Worm (Caenorhabditis elegans) whole organism, young adult: ENCODE data around the gene T01H3.3.
A peak's percentile ranks its signal among the peaks of the same experiment; 100 is the strongest.

Experiments
- B0261.1 ChIP-seq: sonication (generic microtip); optimal IDR thresholded peaks from 2 replicates; lab custom pipeline; 2016; ENCODE audit warnings: mild to moderate bottlenecking, missing genetic modification characterization, moderate library complexity, missing compliant biosample characterization
- D2030.7 ChIP-seq: fragments of 200-800 bp; sonication (Bioruptor generic); IDR thresholded peaks from 2 replicates; pipeline ENCODE4 v1.3.6; 2022; ENCODE audit warnings: missing genetic modification reagents, missing genetic modification characterization, missing compliant biosample characterization
- F55B11.4 ChIP-seq: sonication (generic microtip); optimal IDR thresholded peaks from 2 replicates; lab custom pipeline; 2016; ENCODE audit warnings: missing compliant biosample characterization, missing genetic modification characterization, borderline replicate concordance; ENCODE audit not compliant: insufficient read depth
- F57A8.1 ChIP-seq: fragments of 200-800 bp; sonication (Bioruptor generic); optimal IDR thresholded peaks from 2 replicates; lab custom pipeline; 2018; ENCODE audit warnings: mild to moderate bottlenecking, missing genetic modification characterization, moderate library complexity, missing compliant biosample characterization
- Y79H2A.3 ChIP-seq: fragments of 200-800 bp; sonication (Bioruptor generic); conservative IDR thresholded peaks from 2 replicates; pipeline ENCODE4 v1.3.6; 2022; ENCODE audit warnings: missing genetic modification reagents, missing genetic modification characterization, missing compliant biosample characterization
- akir-1 ChIP-seq: fragments of 200-800 bp; sonication (Bioruptor generic); optimal IDR thresholded peaks from 2 replicates; lab custom pipeline; 2018; ENCODE audit warnings: mild to moderate bottlenecking, missing genetic modification characterization, moderate library complexity, missing compliant biosample characterization
- attf-5 ChIP-seq: fragments of 200-800 bp; sonication (Bioruptor generic); optimal IDR thresholded peaks from 2 replicates; lab custom pipeline; 2018; ENCODE audit warnings: mild to moderate bottlenecking, missing genetic modification characterization, missing compliant biosample characterization
- ceh-91 ChIP-seq: fragments of 200-800 bp; sonication (Bioruptor generic); IDR thresholded peaks from 2 replicates; pipeline ENCODE4 v1.3.6; 2022; ENCODE audit warnings: missing genetic modification reagents, missing genetic modification characterization, missing compliant biosample characterization
- die-1 ChIP-seq: sonication (generic microtip); optimal IDR thresholded peaks from 2 replicates; lab custom pipeline; 2016; ENCODE audit warnings: missing genotype, mild to moderate bottlenecking, missing genetic modification characterization, missing compliant biosample characterization
- dox-1 ChIP-seq: fragments of 200-800 bp; sonication (Bioruptor generic); IDR thresholded peaks from 2 replicates; pipeline ENCODE4 v1.3.6; 2022; ENCODE audit warnings: missing genetic modification reagents, missing genetic modification characterization, missing compliant biosample characterization
- dpff-1 ChIP-seq: sonication (generic microtip); optimal IDR thresholded peaks from 2 replicates; lab custom pipeline; 2017; ENCODE audit warnings: mild to moderate bottlenecking, missing genetic modification characterization, missing compliant biosample characterization
- dpl-1 ChIP-seq: fragments of 150-350 bp; optimal IDR thresholded peaks from 2 replicates; lab custom pipeline; 2014; ENCODE audit warnings: missing biosample characterization, missing genetic modification reagents, missing genetic modification characterization
- efl-1 ChIP-seq: fragments of 150-350 bp; optimal IDR thresholded peaks from 2 replicates; lab custom pipeline; 2014; ENCODE audit warnings: missing biosample characterization, missing genetic modification reagents, missing genetic modification characterization
- egl-18 ChIP-seq: fragments of 200-800 bp; sonication (Bioruptor generic); IDR thresholded peaks from 2 replicates; pipeline ENCODE4 v1.3.6; 2022; ENCODE audit warnings: missing genetic modification reagents, missing genetic modification characterization, missing compliant biosample characterization
- egl-44 ChIP-seq: fragments of 200-800 bp; sonication (Bioruptor generic); IDR thresholded peaks from 2 replicates; pipeline ENCODE4 v1.3.6; 2022; ENCODE audit warnings: missing genetic modification reagents, missing genetic modification characterization, missing compliant biosample characterization
- gei-17 ChIP-seq: fragments of 200-800 bp; sonication (Bioruptor generic); optimal IDR thresholded peaks from 2 replicates; lab custom pipeline; 2018; ENCODE audit warnings: mild to moderate bottlenecking, missing genetic modification characterization, missing compliant biosample characterization
- hmg-20 ChIP-seq: fragments of 200-800 bp; sonication (Bioruptor generic); IDR thresholded peaks from 2 replicates; pipeline ENCODE4 v1.3.6; 2022; ENCODE audit warnings: missing genetic modification reagents, missing genetic modification characterization, missing compliant biosample characterization
- hrde-1 ChIP-seq: sonication (generic microtip); optimal IDR thresholded peaks from 2 replicates; lab custom pipeline; 2016; ENCODE audit warnings: missing genetic modification characterization, mild to moderate bottlenecking, missing compliant biosample characterization, moderate library complexity, missing genotype, missing genetic modification reagents, borderline replicate concordance
- hsf-1 ChIP-seq: fragments of 200-800 bp; sonication (Bioruptor generic); IDR thresholded peaks from 2 replicates; pipeline ENCODE4 v1.3.6; 2022; ENCODE audit warnings: missing genetic modification reagents, missing genetic modification characterization, missing compliant biosample characterization
- lag-1 ChIP-seq: fragments of 200-800 bp; sonication (Bioruptor generic); IDR thresholded peaks from 2 replicates; pipeline ENCODE4 v1.3.6; 2022; ENCODE audit warnings: missing genetic modification reagents, missing genetic modification characterization, missing compliant biosample characterization
- lin-35 ChIP-seq, 3 experiments: fragments of 150-350 bp in 2 of 3; sonication (generic microtip) in 1 of 3; optimal IDR thresholded peaks; 2 replicates each; lab custom pipeline; 2014 to 2018; ENCODE audit warnings: missing biosample characterization in 3 of 3, missing genetic modification characterization in 3 of 3, missing genetic modification reagents in 3 of 3
- lin-40 ChIP-seq: sonication (generic microtip); optimal IDR thresholded peaks from 2 replicates; lab custom pipeline; 2016; ENCODE audit warnings: missing genetic modification characterization, mild to moderate bottlenecking, missing compliant biosample characterization, missing genotype, missing genetic modification reagents
- lin-54 ChIP-seq: fragments of 200-800 bp; sonication (Bioruptor generic); optimal IDR thresholded peaks from 2 replicates; lab custom pipeline; 2018; ENCODE audit warnings: mild to moderate bottlenecking, missing genetic modification characterization, missing compliant biosample characterization
- lsl-1 ChIP-seq: fragments of 200-800 bp; sonication (Bioruptor generic); optimal IDR thresholded peaks from 2 replicates; lab custom pipeline; 2018; ENCODE audit warnings: mild to moderate bottlenecking, missing genetic modification characterization, moderate library complexity, missing compliant biosample characterization
- madf-3 ChIP-seq: fragments of 200-800 bp; sonication (Bioruptor generic); IDR thresholded peaks from 2 replicates; pipeline ENCODE4 v1.3.6; 2022; ENCODE audit warnings: missing genetic modification reagents, missing genetic modification characterization, missing compliant biosample characterization
- madf-6 ChIP-seq: fragments of 200-800 bp; sonication (Bioruptor generic); IDR thresholded peaks from 2 replicates; pipeline ENCODE4 v1.3.6; 2022; ENCODE audit warnings: missing genetic modification reagents, missing genetic modification characterization, missing compliant biosample characterization
- madf-8 ChIP-seq: fragments of 200-800 bp; sonication (Bioruptor generic); conservative IDR thresholded peaks from 2 replicates; pipeline ENCODE4 v1.3.6; 2022; ENCODE audit warnings: missing genetic modification reagents, missing genetic modification characterization, missing compliant biosample characterization
- mcd-1 ChIP-seq: fragments of 200-800 bp; sonication (Bioruptor generic); IDR thresholded peaks from 2 replicates; pipeline ENCODE4 v1.3.6; 2022; ENCODE audit warnings: missing genetic modification reagents, missing genetic modification characterization, missing compliant biosample characterization
- mes-4 ChIP-seq: sonication (generic microtip); optimal IDR thresholded peaks from 2 replicates; lab custom pipeline; 2016; ENCODE audit warnings: missing genotype, missing genetic modification characterization, missing compliant biosample characterization
- nfya-1 ChIP-seq: sonication (generic microtip); optimal IDR thresholded peaks from 2 replicates; lab custom pipeline; 2017; ENCODE audit warnings: antibody characterized with exemption, missing compliant biosample characterization, missing genetic modification characterization, borderline replicate concordance; ENCODE audit not compliant: insufficient read depth
- nfya-2 ChIP-seq: fragments of 200-800 bp; sonication (Bioruptor generic); IDR thresholded peaks from 2 replicates; pipeline ENCODE4 v1.3.6; 2022; ENCODE audit warnings: missing genetic modification reagents, missing genetic modification characterization, missing compliant biosample characterization
- nhr-120 ChIP-seq: fragments of 200-800 bp; sonication (Bioruptor generic); IDR thresholded peaks from 2 replicates; pipeline ENCODE4 v1.3.6; 2022; ENCODE audit warnings: missing genetic modification characterization, missing compliant biosample characterization
- nhr-179 ChIP-seq: sonication (generic microtip); optimal IDR thresholded peaks from 2 replicates; lab custom pipeline; 2016; ENCODE audit warnings: mild to moderate bottlenecking, missing genetic modification characterization, missing compliant biosample characterization
- nhr-80 ChIP-seq: sonication (generic microtip); optimal IDR thresholded peaks from 2 replicates; lab custom pipeline; 2016; ENCODE audit warnings: missing genetic modification characterization, missing compliant biosample characterization
- rec-8 ChIP-seq, 2 experiments: sonication (generic microtip); optimal IDR thresholded peaks; 2 replicates each; lab custom pipeline; 2016; ENCODE audit warnings: mild to moderate bottlenecking in 2 of 2, missing genetic modification characterization in 2 of 2, missing genetic modification reagents in 2 of 2, missing genotype in 2 of 2, missing biosample characterization in 1 of 2, missing compliant biosample characterization in 1 of 2, moderate library complexity in 1 of 2
- snpc-1.3 ChIP-seq: sonication (generic microtip); optimal IDR thresholded peaks from 2 replicates; lab custom pipeline; 2017; ENCODE audit warnings: missing genetic modification characterization, mild to moderate bottlenecking, missing compliant biosample characterization, antibody characterized with exemption, moderate library complexity, missing genotype, missing genetic modification reagents; ENCODE audit not compliant: insufficient read depth
- tlf-1 ChIP-seq: fragments of 200-800 bp; sonication (Bioruptor generic); optimal IDR thresholded peaks from 2 replicates; lab custom pipeline; 2018; ENCODE audit warnings: mild to moderate bottlenecking, missing genetic modification characterization, missing compliant biosample characterization
- unc-130 ChIP-seq: sonication (generic microtip); optimal IDR thresholded peaks from 2 replicates; lab custom pipeline; 2016; ENCODE audit warnings: missing genetic modification reagents, missing genetic modification characterization, missing compliant biosample characterization
- unc-62 ChIP-seq: fragments of 150-350 bp; optimal IDR thresholded peaks from 2 replicates; lab custom pipeline; 2014; ENCODE audit warnings: missing biosample characterization, missing genetic modification reagents, missing genetic modification characterization
- zfh-2 ChIP-seq: fragments of 200-800 bp; sonication (Bioruptor generic); conservative IDR thresholded peaks from 2 replicates; pipeline ENCODE4 v1.3.6; 2022; ENCODE audit warnings: missing genetic modification reagents, missing genetic modification characterization, missing compliant biosample characterization
- ztf-22 ChIP-seq: fragments of 200-800 bp; sonication (Bioruptor generic); optimal IDR thresholded peaks from 2 replicates; lab custom pipeline; 2018; ENCODE audit warnings: mild to moderate bottlenecking, missing genetic modification characterization, moderate library complexity, missing compliant biosample characterization
- ztf-25 ChIP-seq: fragments of 200-800 bp; sonication (Bioruptor generic); IDR thresholded peaks from 2 replicates; pipeline ENCODE4 v1.3.6; 2022; ENCODE audit warnings: missing genetic modification reagents, missing genetic modification characterization, missing compliant biosample characterization
- ztf-26 ChIP-seq: sonication (generic microtip); optimal IDR thresholded peaks from 2 replicates; lab custom pipeline; 2017; ENCODE audit warnings: missing genetic modification characterization, missing compliant biosample characterization
- ztf-3 ChIP-seq: fragments of 200-800 bp; sonication (Bioruptor generic); optimal IDR thresholded peaks from 2 replicates; lab custom pipeline; 2018; ENCODE audit warnings: mild to moderate bottlenecking, missing genetic modification characterization, missing compliant biosample characterization

Gene T01H3.3

ce11 chrII:7863480-7864125, 10.1 kb downstream of the T01H3.3 start (continued):
- TF ChIP-seq madf-8 (no peak; the same call in 1 of the 2 replicates), nfya-2 (GFP tag; lab: Robert Waterston, UW) (no peak), unc-130 (GFP tag; lab: Kevin White, UChicago) (no peak)

ce11 chrII:7860221-7860928, 13.3 kb downstream of the T01H3.3 start, which contains the start of gene lin-5:
lin-5 (plus strand) TSS chrII:7860574.
- TF ChIP-seq unc-62 (GFP tag; lab: Kevin White, UChicago), result no peak
- peak; percentile 80 for TF ChIP-seq dpl-1 (GFP tag; lab: Kevin White, UChicago)
- no peak for TF ChIP-seq nhr-80 (tag; lab: Kevin White, UChicago)
- peak; percentile 62 for TF ChIP-seq snpc-1.3 (tag; lab: Kevin White, UChicago)
- TF ChIP-seq hsf-1 (GFP tag; lab: Robert Waterston, UW), result peak; percentile 78
- TF ChIP-seq die-1 (tag; lab: Kevin White, UChicago), result no peak
- peak; percentile 76 for TF ChIP-seq dox-1 (GFP tag; lab: Robert Waterston, UW)
- TF ChIP-seq madf-6 (GFP tag; lab: Robert Waterston, UW), result peak; percentile 99
- no peak for TF ChIP-seq lag-1 (GFP tag; lab: Robert Waterston, UW)
- 0 out of 2 replicates have a peak, but pooled peaks have one; percentile 48 for TF ChIP-seq madf-3 (GFP tag; lab: Robert Waterston, UW)
- no peak for TF ChIP-seq lin-40 (tag; lab: Kevin White, UChicago)
- TF ChIP-seq ztf-22, result no peak
- TF ChIP-seq akir-1 (GFP tag; lab: Kevin White, UChicago), result no peak
- TF ChIP-seq efl-1 (GFP tag; lab: Kevin White, UChicago), result peak; percentile 96
- TF ChIP-seq attf-5 (GFP tag; lab: Kevin White, UChicago), result peak; percentile 55
- TF ChIP-seq B0261.1 (tag; lab: Kevin White, UChicago), result no peak
- no peak for TF ChIP-seq nhr-120 (GFP tag; lab: Robert Waterston, UW)
- TF ChIP-seq mes-4 (tag; lab: Kevin White, UChicago), result no peak
- no peak for TF ChIP-seq nhr-179 (tag; lab: Kevin White, UChicago)
- peak; percentile 92 for TF ChIP-seq lin-54 (GFP tag; lab: Kevin White, UChicago)
- no peak for TF ChIP-seq ztf-26 (tag; lab: Kevin White, UChicago)
- TF ChIP-seq egl-44 (GFP tag; lab: Robert Waterston, UW), result no peak
- no peak for TF ChIP-seq hmg-20 (GFP tag; lab: Robert Waterston, UW)
- peak in 2 of 3 experiments; percentile 19 to 74 for TF ChIP-seq lin-35 (GFP tag; optimal IDR thresholded peaks at IDR 0.05; lab: Kevin White, UChicago)
- TF ChIP-seq ceh-91 (GFP tag; lab: Robert Waterston, UW), result peak; percentile 91
- no peak for TF ChIP-seq F57A8.1
- no peak for TF ChIP-seq rec-8 (tag; optimal IDR thresholded peaks at IDR 0.05; lab: Kevin White, UChicago)
- peak; percentile 78 for TF ChIP-seq tlf-1
- TF ChIP-seq zfh-2 (GFP tag; lab: Robert Waterston, UW), result no peak
- TF ChIP-seq D2030.7 (GFP tag; lab: Robert Waterston, UW), result peak; percentile 91
- TF ChIP-seq dpff-1 (tag; lab: Kevin White, UChicago), result no peak
- no peak for TF ChIP-seq F55B11.4 (tag; lab: Kevin White, UChicago)
- TF ChIP-seq Y79H2A.3 (GFP tag; lab: Robert Waterston, UW), result peak; percentile 77; the same call in 1 of the 2 replicates
- no peak for TF ChIP-seq gei-17 (GFP tag; lab: Kevin White, UChicago)
- no peak for TF ChIP-seq nfya-1 (tag; lab: Kevin White, UChicago)
- TF ChIP-seq ztf-3, result no peak
- peak; percentile 93 for TF ChIP-seq lsl-1
- TF ChIP-seq mcd-1 (GFP tag; lab: Robert Waterston, UW), result peak; percentile 36; the same call in 1 of the 2 replicates
- peak; percentile 95 for TF ChIP-seq madf-8
- TF ChIP-seq ztf-25 (GFP tag; lab: Robert Waterston, UW), result no peak
- no peak for TF ChIP-seq egl-18 (GFP tag; lab: Robert Waterston, UW)
- peak; percentile 8 for TF ChIP-seq hrde-1
